Worm (Caenorhabditis elegans) whole organism, young adult: Measurements from ENCODE around the gene C52E4.12.

Source experiments
- C06A6.2 ChIP-seq: fragments of 200-800 bp; sonication (Bioruptor generic); conservative IDR thresholded peaks from 2 replicates; pipeline ENCODE4 v1.3.6; 2022; ENCODE audit warnings: missing genetic modification characterization, missing compliant biosample characterization
- F52B5.7 ChIP-seq: sonication (generic microtip); optimal IDR thresholded peaks from 2 replicates; lab custom pipeline; 2016; ENCODE audit warnings: mild to moderate bottlenecking, missing genetic modification characterization, missing compliant biosample characterization
- F55B11.4 ChIP-seq: sonication (generic microtip); optimal IDR thresholded peaks from 2 replicates; lab custom pipeline; 2016; ENCODE audit warnings: missing compliant biosample characterization, missing genetic modification characterization, borderline replicate concordance; ENCODE audit not compliant: insufficient read depth
- ceh-58 ChIP-seq: fragments of 200-800 bp; sonication (Bioruptor generic); IDR thresholded peaks from 2 replicates; pipeline ENCODE4 v1.3.6; 2022; ENCODE audit warnings: missing genetic modification characterization, missing compliant biosample characterization
- dpl-1 ChIP-seq: fragments of 150-350 bp; optimal IDR thresholded peaks from 2 replicates; lab custom pipeline; 2014; ENCODE audit warnings: missing biosample characterization, missing genetic modification reagents, missing genetic modification characterization
- efl-1 ChIP-seq: fragments of 150-350 bp; optimal IDR thresholded peaks from 2 replicates; lab custom pipeline; 2014; ENCODE audit warnings: missing biosample characterization, missing genetic modification reagents, missing genetic modification characterization
- fkh-3 ChIP-seq: sonication (generic microtip); optimal IDR thresholded peaks from 2 replicates; lab custom pipeline; 2016; ENCODE audit warnings: mild to moderate bottlenecking, missing genetic modification characterization, missing compliant biosample characterization
- nfyb-1 ChIP-seq: fragments of 200-800 bp; sonication (Bioruptor generic); IDR thresholded peaks from 2 replicates; pipeline ENCODE4 v1.3.6; 2022; ENCODE audit warnings: missing genetic modification reagents, missing genetic modification characterization, missing compliant biosample characterization
- nhr-80 ChIP-seq: sonication (generic microtip); optimal IDR thresholded peaks from 2 replicates; lab custom pipeline; 2016; ENCODE audit warnings: missing genetic modification characterization, missing compliant biosample characterization
- pha-4 ChIP-seq: fragments of 150-350 bp; sonication (generic microtip); optimal IDR thresholded peaks from 2 replicates; lab custom pipeline; 2014; ENCODE audit warnings: missing biosample characterization, missing genetic modification reagents, missing genetic modification characterization
- sdz-38 ChIP-seq: sonication (generic microtip); optimal IDR thresholded peaks from 2 replicates; lab custom pipeline; 2016; ENCODE audit warnings: missing genotype, missing genetic modification characterization, missing compliant biosample characterization
- snpc-4 ChIP-seq, 5 experiments: fragments of 150-350 bp in 1 of 5; sonication (generic microtip) in 4 of 5; optimal IDR thresholded peaks; 2 replicates each; lab custom pipeline; 2014 to 2018; ENCODE audit warnings: missing genetic modification characterization in 5 of 5, missing biosample characterization in 3 of 5, antibody characterized with exemption in 2 of 5, mild to moderate bottlenecking in 2 of 5, missing compliant biosample characterization in 2 of 5, missing genotype in 2 of 5, moderate library complexity in 2 of 5, missing genetic modification reagents in 1 of 5
- unc-130 ChIP-seq: sonication (generic microtip); optimal IDR thresholded peaks from 2 replicates; lab custom pipeline; 2016; ENCODE audit warnings: missing genetic modification reagents, missing genetic modification characterization, missing compliant biosample characterization

DNA sequence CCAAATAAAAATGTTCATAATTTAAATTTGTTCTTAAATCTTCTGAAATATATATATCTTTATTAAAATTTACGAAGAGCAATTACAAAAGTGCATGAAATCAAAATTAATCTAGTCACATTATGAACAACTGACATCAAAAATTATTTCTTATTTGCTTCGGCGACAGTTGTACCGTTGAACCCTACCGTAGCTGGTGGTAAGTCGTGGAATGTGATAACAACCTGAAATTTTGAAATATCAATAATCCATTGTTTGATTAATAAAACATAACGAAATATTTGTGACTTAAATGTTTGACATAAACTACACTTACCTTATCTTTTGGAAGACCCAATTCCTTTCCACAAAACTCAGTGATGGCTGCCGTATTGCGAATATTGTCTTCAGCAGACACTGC, 19.2 kb upstream of the C52E4.12 start:
- no peak for TF ChIP-seq pha-4
- TF ChIP-seq ceh-58 (GFP tag; lab: Robert Waterston, UW), result no peak
- TF ChIP-seq F55B11.4, result no peak
- no peak for TF ChIP-seq unc-130
- TF ChIP-seq snpc-4 (GFP tag; optimal IDR thresholded peaks at IDR 0.05; lab: Kevin White, UChicago), result no peak
- peak in 1 of 4 experiments; percentile 9 for TF ChIP-seq snpc-4 (tag; optimal IDR thresholded peaks at IDR 0.05; lab: Kevin White, UChicago)
- peak; percentile 66 for TF ChIP-seq nhr-80 (tag; lab: Kevin White, UChicago)
- TF ChIP-seq F52B5.7 (tag; lab: Kevin White, UChicago), result no peak
- TF ChIP-seq sdz-38 (tag; lab: Kevin White, UChicago), result no peak
- no peak for TF ChIP-seq efl-1 (GFP tag; lab: Kevin White, UChicago)
- TF ChIP-seq fkh-3, result no peak
- no peak for TF ChIP-seq C06A6.2 (GFP tag; lab: Robert Waterston, UW)
- no peak for TF ChIP-seq dpl-1 (GFP tag; lab: Kevin White, UChicago)
- no peak for TF ChIP-seq nfyb-1 (GFP tag; lab: Robert Waterston, UW)
